Worm (Caenorhabditis elegans) whole organism, L4 larva: ENCODE data around the gene F07D3.3.

Source experiments
- D1046.2 ChIP-seq: fragments of 200-800 bp; sonication (Bioruptor generic); IDR thresholded peaks from 2 replicates; pipeline ENCODE4 v1.3.6; 2022; ENCODE audit warnings: missing genetic modification characterization, missing compliant biosample characterization
- F26F4.8 ChIP-seq: fragments of 200-800 bp; sonication (Bioruptor generic); conservative IDR thresholded peaks from 2 replicates; pipeline ENCODE4 v1.3.6; 2022; ENCODE audit warnings: missing genetic modification characterization, missing compliant biosample characterization
- T20F7.1 ChIP-seq: fragments of 200-800 bp; sonication (Bioruptor generic); optimal IDR thresholded peaks from 2 replicates; lab custom pipeline; 2018; ENCODE audit warnings: mild to moderate bottlenecking, missing genetic modification characterization, missing compliant biosample characterization
- T26A8.4 ChIP-seq: fragments of 200-800 bp; sonication (Bioruptor generic); IDR thresholded peaks from 2 replicates; pipeline ENCODE4 v1.3.6; 2022; ENCODE audit warnings: missing genetic modification characterization, missing compliant biosample characterization
- ZK546.5 ChIP-seq, 2 experiments: sonication (generic microtip); optimal IDR thresholded peaks; 2 replicates each; lab custom pipeline; 2017; ENCODE audit warnings: missing biosample characterization in 2 of 2, missing genetic modification characterization in 2 of 2
- aha-1 ChIP-seq: fragments of 150-350 bp; peaks from one replicate; lab custom pipeline; 2014; ENCODE audit warnings: missing biosample characterization, missing genetic modification characterization
- attf-4 ChIP-seq: sonication (generic microtip); optimal IDR thresholded peaks from 3 replicates; lab custom pipeline; 2017; ENCODE audit warnings: missing biosample characterization, missing genetic modification characterization
- ceh-32 ChIP-seq: sonication (generic microtip); optimal IDR thresholded peaks from 2 replicates; lab custom pipeline; 2016; ENCODE audit warnings: mild to moderate bottlenecking, missing genetic modification characterization, missing compliant biosample characterization; ENCODE audit not compliant: poor library complexity
- ceh-44 ChIP-seq: fragments of 200-800 bp; sonication (Bioruptor generic); IDR thresholded peaks from 2 replicates; pipeline ENCODE4 v1.3.6; 2022; ENCODE audit warnings: missing genetic modification reagents, missing genetic modification characterization, missing compliant biosample characterization
- ces-1 ChIP-seq: fragments of 150-350 bp; sonication (generic microtip); optimal IDR thresholded peaks from 4 replicates; lab custom pipeline; 2014; ENCODE audit warnings: missing biosample characterization, missing genetic modification reagents, missing genetic modification characterization
- ctbp-1 ChIP-seq: fragments of 200-800 bp; sonication (Bioruptor generic); IDR thresholded peaks from 2 replicates; pipeline ENCODE4 v1.3.6; 2022; ENCODE audit warnings: missing genetic modification reagents, missing genetic modification characterization, missing compliant biosample characterization
- dmd-6 ChIP-seq: fragments of 200-800 bp; sonication (Bioruptor generic); IDR thresholded peaks from 2 replicates; pipeline ENCODE4 v1.3.6; 2022; ENCODE audit warnings: missing genetic modification reagents, missing genetic modification characterization, missing compliant biosample characterization
- dve-1 ChIP-seq: sonication (generic microtip); optimal IDR thresholded peaks from 2 replicates; lab custom pipeline; 2017; ENCODE audit warnings: antibody characterized with exemption, mild to moderate bottlenecking, missing genetic modification characterization, missing compliant biosample characterization; ENCODE audit not compliant: insufficient read depth
- egl-43 ChIP-seq: fragments of 200-800 bp; sonication (Bioruptor generic); IDR thresholded peaks from 2 replicates; pipeline ENCODE4 v1.3.6; 2022; ENCODE audit warnings: missing genetic modification reagents, missing genetic modification characterization, missing compliant biosample characterization
- fkh-10 ChIP-seq: fragments of 150-350 bp; optimal IDR thresholded peaks from 2 replicates; lab custom pipeline; 2014; ENCODE audit warnings: missing biosample characterization, missing genetic modification reagents, missing genetic modification characterization
- hlh-11 ChIP-seq: fragments of 200-800 bp; sonication (Bioruptor generic); optimal IDR thresholded peaks from 2 replicates; lab custom pipeline; 2018; ENCODE audit warnings: mild to moderate bottlenecking, missing genetic modification characterization, missing compliant biosample characterization
- lin-1 ChIP-seq: fragments of 200-800 bp; sonication (Bioruptor generic); IDR thresholded peaks from 2 replicates; pipeline ENCODE4 v1.3.6; 2022; ENCODE audit warnings: missing genetic modification reagents, missing genetic modification characterization, missing compliant biosample characterization
- madf-5 ChIP-seq, 2 experiments: fragments of 200-800 bp; sonication (Bioruptor generic); IDR thresholded peaks; 2 replicates each; pipeline ENCODE4 v1.3.6; 2022; ENCODE audit warnings: missing compliant biosample characterization in 2 of 2, missing genetic modification characterization in 2 of 2
- mdl-1 ChIP-seq, 2 experiments: fragments of 150-350 bp in 1 of 2; sonication (generic microtip) in 1 of 2; optimal IDR thresholded peaks; 2 replicates each; lab custom pipeline; 2014 to 2017; ENCODE audit warnings: missing biosample characterization in 2 of 2, missing genetic modification characterization in 2 of 2
- mxl-3 ChIP-seq: fragments of 200-800 bp; sonication (Bioruptor generic); optimal IDR thresholded peaks from 2 replicates; lab custom pipeline; 2018; ENCODE audit warnings: mild to moderate bottlenecking, missing genetic modification characterization, missing compliant biosample characterization
- nhr-237 ChIP-seq: sonication (generic microtip); optimal IDR thresholded peaks from 2 replicates; lab custom pipeline; 2017; ENCODE audit warnings: missing biosample characterization, missing genetic modification characterization
- pha-4 ChIP-seq, 2 experiments: fragments of 150-350 bp in 1 of 2; fragments of 200-800 bp in 1 of 2; sonication (Bioruptor generic) in 1 of 2; IDR thresholded peaks in 1 of 2; optimal IDR thresholded peaks in 1 of 2; 2 replicates each; pipeline versions ENCODE4 v1.3.6 to Lab custom; 2014 to 2022; ENCODE audit warnings: missing genetic modification characterization in 2 of 2, missing genetic modification reagents in 2 of 2, missing biosample characterization in 1 of 2, missing compliant biosample characterization in 1 of 2
- php-3 ChIP-seq: fragments of 200-800 bp; sonication (Bioruptor generic); IDR thresholded peaks from 2 replicates; pipeline ENCODE4 v1.3.6; 2022; ENCODE audit warnings: missing genetic modification reagents, missing genetic modification characterization, missing compliant biosample characterization
- rbr-2 ChIP-seq: sonication (generic microtip); optimal IDR thresholded peaks from 2 replicates; lab custom pipeline; 2016; ENCODE audit warnings: missing genotype, missing genetic modification characterization, missing compliant biosample characterization
- sdz-12 ChIP-seq: fragments of 200-800 bp; sonication (Bioruptor generic); optimal IDR thresholded peaks from 2 replicates; lab custom pipeline; 2018; ENCODE audit warnings: mild to moderate bottlenecking, missing genetic modification characterization, missing compliant biosample characterization
- set-16 ChIP-seq: fragments of 200-800 bp; sonication (Bioruptor generic); IDR thresholded peaks from 2 replicates; pipeline ENCODE4 v1.3.6; 2022; ENCODE audit warnings: missing genetic modification reagents, missing genetic modification characterization, missing compliant biosample characterization
- spr-3 ChIP-seq: fragments of 200-800 bp; sonication (Bioruptor generic); optimal IDR thresholded peaks from 2 replicates; lab custom pipeline; 2018; ENCODE audit warnings: mild to moderate bottlenecking, missing genetic modification characterization, missing compliant biosample characterization
- tra-1 ChIP-seq: fragments of 200-800 bp; sonication (Bioruptor generic); IDR thresholded peaks from 2 replicates; pipeline ENCODE4 v1.3.6; 2022; ENCODE audit warnings: missing genetic modification reagents, missing genetic modification characterization, missing compliant biosample characterization
- unc-130 ChIP-seq: sonication (generic microtip); optimal IDR thresholded peaks from 2 replicates; lab custom pipeline; 2016; ENCODE audit warnings: missing genetic modification reagents, missing genetic modification characterization, missing compliant biosample characterization
- unc-62 ChIP-seq, 3 experiments: fragments of 150-350 bp in 1 of 3; sonication (generic microtip); optimal IDR thresholded peaks in 2 of 3; peaks in 1 of 3; 1 replicate in 1 of 3; 2 replicates in 2 of 3; lab custom pipeline; 2014 to 2017; ENCODE audit warnings: missing biosample characterization in 3 of 3, missing genetic modification characterization in 3 of 3, missing genetic modification reagents in 3 of 3, missing genotype in 1 of 3
- vab-7 ChIP-seq: fragments of 200-800 bp; sonication (Bioruptor generic); IDR thresholded peaks from 2 replicates; pipeline ENCODE4 v1.3.6; 2022; ENCODE audit warnings: missing genetic modification reagents, missing genetic modification characterization, missing compliant biosample characterization
- zip-11 ChIP-seq: fragments of 200-800 bp; sonication (Bioruptor generic); IDR thresholded peaks from 2 replicates; pipeline ENCODE4 v1.3.6; 2022; ENCODE audit warnings: missing genetic modification characterization, missing compliant biosample characterization
- ztf-11 ChIP-seq: fragments of 150-350 bp; optimal IDR thresholded peaks from 2 replicates; lab custom pipeline; 2014; ENCODE audit warnings: missing biosample characterization, missing genetic modification characterization

Gene F07D3.3

DNA sequence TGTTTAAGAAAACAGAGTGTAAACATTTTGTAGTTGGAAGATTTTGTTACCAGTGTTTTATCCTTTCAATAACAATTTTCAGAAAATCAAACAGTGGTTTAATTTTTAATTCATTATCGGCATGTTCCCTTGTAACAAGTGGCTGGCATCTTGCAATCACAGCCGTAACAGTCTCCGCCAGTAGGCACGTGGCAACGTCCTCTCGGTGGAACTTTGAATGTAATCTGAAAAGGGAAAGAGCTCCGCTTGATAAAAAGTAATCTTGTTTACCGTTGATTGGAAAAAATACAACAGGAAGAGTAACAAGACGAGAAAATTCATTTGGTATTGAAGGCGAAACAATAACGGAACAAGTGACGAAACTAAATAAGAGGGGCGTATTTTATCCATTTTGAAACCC lies 26.9 kb upstream of the F07D3.3 start, which contains the start of gene K06A4.10 (continued):
- TF ChIP-seq zip-11 (GFP tag; lab: Robert Waterston, UW) = no peak
- TF ChIP-seq ztf-11 = no peak
- TF ChIP-seq dve-1 (tag; lab: Kevin White, UChicago) = peak; percentile 31
- no peak for TF ChIP-seq ceh-32 (tag; lab: Kevin White, UChicago)
- peak; percentile 45; the same call in 1 of the 2 replicates for TF ChIP-seq lin-1 (GFP tag; lab: Robert Waterston, UW)
- TF ChIP-seq fkh-10 (GFP tag; lab: Kevin White, UChicago) = no peak
- TF ChIP-seq mdl-1 (tag; optimal IDR thresholded peaks at IDR 0.05; lab: Kevin White, UChicago) = peak in 1 of 2 experiments; percentile 38
- TF ChIP-seq nhr-237 = no peak
- peak; percentile 53 for TF ChIP-seq hlh-11 (tag; lab: Kevin White, UChicago)
- TF ChIP-seq tra-1 = peak; percentile 18; the same call in 1 of the 2 replicates
- no peak for TF ChIP-seq egl-43 (GFP tag; lab: Robert Waterston, UW)
- TF ChIP-seq T20F7.1 (GFP tag; lab: Kevin White, UChicago) = no peak
- TF ChIP-seq ceh-44 (GFP tag; lab: Robert Waterston, UW) = no peak
- TF ChIP-seq, all 104 proteins: peak for 8

DNA sequence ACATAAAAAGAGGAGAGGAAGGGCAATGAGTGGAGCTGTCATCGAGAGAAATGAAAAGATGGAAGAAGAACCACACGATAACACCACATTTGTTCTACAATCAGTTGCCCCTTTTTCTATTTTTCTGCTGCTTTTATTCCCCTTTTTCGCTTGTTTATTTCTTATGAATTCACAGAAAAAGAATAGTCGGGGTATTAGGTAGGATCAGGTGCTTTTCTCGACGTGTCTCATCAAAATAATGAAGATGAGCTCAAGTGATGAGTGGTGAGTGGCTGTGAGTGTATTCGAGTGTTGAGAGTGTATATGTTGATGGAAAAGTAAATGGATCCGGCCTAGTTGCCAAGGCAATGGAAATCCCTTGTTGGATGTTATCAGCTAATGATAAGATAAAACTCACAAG lies 23.0 kb upstream of the F07D3.3 start:
- TF ChIP-seq ceh-44 (GFP tag; lab: Robert Waterston, UW) = no peak
- TF ChIP-seq aha-1 (tag; lab: Kevin White, UChicago) = peak; percentile 67
- no peak for TF ChIP-seq mxl-3 (GFP tag; lab: Kevin White, UChicago)
- no peak for TF ChIP-seq sdz-12

DNA sequence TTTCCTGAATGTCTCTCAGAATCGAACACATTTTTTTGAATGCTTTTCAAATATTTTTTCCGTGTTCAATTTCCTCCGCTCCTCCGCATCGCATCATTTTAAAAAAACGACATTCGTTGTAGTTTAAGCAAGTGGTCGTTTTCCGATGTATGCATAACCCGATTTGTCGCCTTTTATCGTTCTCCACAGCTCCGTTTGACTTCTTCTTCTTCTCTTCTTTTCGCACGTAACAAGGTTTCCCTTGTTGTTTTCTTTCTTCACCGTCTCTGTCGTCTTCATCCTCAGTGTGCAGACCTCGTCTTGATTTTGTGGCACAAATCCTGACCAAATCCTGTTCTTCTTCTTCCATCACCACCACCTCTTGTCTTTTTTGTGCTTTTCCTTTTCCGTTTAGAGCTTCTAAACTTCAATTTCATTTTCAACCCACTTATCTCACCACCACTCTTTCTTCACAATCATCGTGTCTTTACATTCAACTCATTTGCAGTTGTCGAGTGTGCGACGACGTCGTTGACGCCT lies 21.3 kb upstream of the F07D3.3 start, which contains the start of gene K06A4.2:
TSS of gene K06A4.2 (plus strand) at position 469 of the 519 bp plus-strand sequence.
- TF ChIP-seq ctbp-1 (GFP tag; lab: Robert Waterston, UW) = 0 out of 2 replicates have a peak, but pooled peaks have one; percentile 19
- peak; percentile 62 for TF ChIP-seq ces-1
- no peak for TF ChIP-seq spr-3 (GFP tag; lab: Kevin White, UChicago)
- TF ChIP-seq pha-4 (GFP tag; IDR thresholded peaks at IDR 0.05; lab: Robert Waterston, UW) = no peak
- no peak for TF ChIP-seq pha-4 (tag; optimal IDR thresholded peaks at IDR 0.05; lab: Kevin White, UChicago)
- no peak for TF ChIP-seq attf-4
- no peak for TF ChIP-seq dmd-6 (GFP tag; lab: Robert Waterston, UW)
- TF ChIP-seq fkh-10 (GFP tag; lab: Kevin White, UChicago) = peak; percentile 93
- TF ChIP-seq unc-130 (GFP tag; lab: Kevin White, UChicago) = no peak

- TF ChIP-seq set-16 (GFP tag; lab: Robert Waterston, UW) (peak; percentile 43; the same call in 1 of the 2 replicates), F26F4.8 (no peak), php-3 (GFP tag; lab: Robert Waterston, UW) (no peak), T26A8.4 (GFP tag; lab: Robert Waterston, UW) (no peak), vab-7 (GFP tag; lab: Robert Waterston, UW) (no peak), madf-5 (GFP tag; IDR thresholded peaks at IDR 0.05; lab: Robert Waterston, UW) (no peak), aha-1 (tag; lab: Kevin White, UChicago) (peak; percentile 43), D1046.2 (no peak), lin-1 (GFP tag; lab: Robert Waterston, UW) (no peak), sdz-12 (no peak), ces-1 (no peak), rbr-2 (no peak)
- TF ChIP-seq, all 104 proteins: peak for 2
Measured at ce11 chrV:9480566-9480965, 18.1 kb upstream of the F07D3.3 start, which contains the start of gene K06A4.6. Gene K06A4.6 (minus strand): TSS chrV:9480666.

ce11 chrV:9477863-9478262 lies 15.4 kb upstream of the F07D3.3 start, which contains the start of gene nas-3:
Gene nas-3 (plus strand): TSS chrV:9478163.
- TF ChIP-seq ZK546.5 (tag; optimal IDR thresholded peaks at IDR 0.05; lab: Kevin White, UChicago) (no peak), unc-62 (GFP tag; optimal IDR thresholded peaks at IDR 0.05 in 1 of 2; lab: Kevin White, UChicago) (peak in 1 of 2 experiments; percentile 46), unc-62 (tag; optimal IDR thresholded peaks at IDR 0.05; lab: Kevin White, UChicago) (no peak)
